Worm (Caenorhabditis elegans): ENCODE measurements around the gene trul-1.
A peak's percentile ranks its signal among the peaks of the same experiment; 100 is the strongest.
"Not testable (repeated sequence)": the region's sequence is repeated elsewhere in the genome, so short reads cannot be mapped to it uniquely, and the experiment has no call there.

The trul-1 gene

ce11 chrII:255753-256152, 26.6 kb downstream of the trul-1 start:
- not testable (repeated sequence) for TF ChIP-seq snpc-4 (GFP tag; optimal IDR thresholded peaks at IDR 0.05)
- TF ChIP-seq snpc-4 (tag; optimal IDR thresholded peaks at IDR 0.05), result peak in 2 of 4 experiments; percentile 84 to 91

- TF ChIP-seq let-526 (GFP tag; IDR thresholded peaks at IDR 0.05) (peak; percentile 82; the same call in 1 of the 2 replicates), athp-1 (tag; optimal IDR thresholded peaks at IDR 0.05) (peak; percentile 96), egrh-3 (GFP tag; IDR thresholded peaks at IDR 0.05) (peak; percentile 44), ztf-28 (GFP tag; IDR thresholded peaks at IDR 0.05) (peak; percentile 89), nhr-27 (tag; optimal IDR thresholded peaks at IDR 0.05) (no peak), chd-7 (tag; optimal IDR thresholded peaks at IDR 0.05) (peak; percentile 30), ceh-58 (GFP tag; IDR thresholded peaks at IDR 0.05) (no peak), dpl-1 (GFP tag; optimal IDR thresholded peaks at IDR 0.05) (peak; percentile 79), aptf-2 (GFP tag; conservative IDR thresholded peaks at IDR 0.05) (peak; percentile 68; the same call in 1 of the 2 replicates), fkh-3 (tag; optimal IDR thresholded peaks at IDR 0.05) (no peak), lir-1 (GFP tag; conservative IDR thresholded peaks at IDR 0.05) (peak; percentile 87), mxl-1 (tag; optimal IDR thresholded peaks at IDR 0.05) (no peak), Y67H2A.10 (GFP tag; conservative IDR thresholded peaks at IDR 0.05) (peak; percentile 75), attf-3 (GFP tag; conservative IDR thresholded peaks at IDR 0.05) (peak; percentile 80), mes-4 (tag; optimal IDR thresholded peaks at IDR 0.05) (no peak), Y56A3A.18 (GFP tag; IDR thresholded peaks at IDR 0.05) (peak; percentile 53; the same call in 1 of the 2 replicates), lin-54 (GFP tag; optimal IDR thresholded peaks at IDR 0.05) (peak; percentile 91), madf-6 (GFP tag; IDR thresholded peaks at IDR 0.05) (peak; percentile 80), B0261.1 (tag; optimal IDR thresholded peaks at IDR 0.05) (peak; percentile 13), sea-2 (GFP tag; IDR thresholded peaks at IDR 0.05) (no peak), hrde-1 (tag; optimal IDR thresholded peaks at IDR 0.05; ENCODE audit: borderline replicate concordance) (peak; percentile 28), T26A5.8 (tag; optimal IDR thresholded peaks at IDR 0.05) (no peak), let-607 (tag; optimal IDR thresholded peaks at IDR 0.05) (peak in 1 of 2 experiments; percentile 59), cebp-1 (GFP tag; IDR thresholded peaks at IDR 0.05) (peak; percentile 59; the same call in 1 of the 2 replicates), cebp-1 (tag; optimal IDR thresholded peaks at IDR 0.05) (no peak), bed-1 (GFP tag; IDR thresholded peaks at IDR 0.05) (no peak), dpff-1 (tag; optimal IDR thresholded peaks at IDR 0.05) (no peak), ztf-26 (tag; optimal IDR thresholded peaks at IDR 0.05) (peak; percentile 76), sptf-2 (GFP tag; optimal IDR thresholded peaks at IDR 0.05) (no peak), him-1 (tag; optimal IDR thresholded peaks at IDR 0.05) (peak; percentile 41), attf-6 (GFP tag; IDR thresholded peaks at IDR 0.05) (0 out of 2 replicates have a peak, but pooled peaks have one; percentile 58), pha-4 (tag; optimal IDR thresholded peaks at IDR 0.05) (peak; percentile 65), F57A8.1 (GFP tag; optimal IDR thresholded peaks at IDR 0.05) (peak; percentile 13), B0019.2 (GFP tag; conservative IDR thresholded peaks at IDR 0.05) (peak; percentile 69), ceh-27 (GFP tag; optimal IDR thresholded peaks at IDR 0.05) (peak; percentile 95), B0035.1 (tag; optimal IDR thresholded peaks at IDR 0.05) (peak; percentile 17), snpc-1.3 (tag; optimal IDR thresholded peaks at IDR 0.05; ENCODE audit: insufficient read depth) (peak; percentile 71), snpc-4 (GFP tag; optimal IDR thresholded peaks at IDR 0.05) (peak; percentile 14), snpc-4 (tag; optimal IDR thresholded peaks at IDR 0.05) (peak in 2 of 4 experiments; percentile 57 to 86), Y95B8A.8 (GFP tag; IDR thresholded peaks at IDR 0.05) (peak; percentile 93), Y79H2A.3 (GFP tag; conservative IDR thresholded peaks at IDR 0.05) (0 out of 2 replicates have a peak, but pooled peaks have one; percentile 71), ama-1 (optimal IDR thresholded peaks at IDR 0.05) (no peak), ama-1 (GFP tag; optimal IDR thresholded peaks at IDR 0.05) (peak; percentile 7 to 67), madf-8 (GFP tag; conservative IDR thresholded peaks at IDR 0.05) (peak; percentile 56), Y53F4B.3 (GFP tag; IDR thresholded peaks at IDR 0.05) (peak; percentile 63; the same call in 1 of the 2 replicates), nhr-179 (tag; optimal IDR thresholded peaks at IDR 0.05) (no peak), lin-26 (GFP tag; IDR thresholded peaks at IDR 0.05) (no peak)
Observed at ce11 chrII:255124-255523, 27.3 kb downstream of the trul-1 start.

All from whole organism, young adult.